Worm (Caenorhabditis elegans) whole organism, L4 larva: ENCODE results near the gene F46B6.2.

Experiments used
- F44E2.7 ChIP-seq: fragments of 200-800 bp; sonication (Bioruptor generic); IDR thresholded peaks from 2 replicates; pipeline ENCODE4 v2.1.2; 2022; ENCODE audit warnings: missing genetic modification characterization, missing compliant biosample characterization
- Y105C5A.15 ChIP-seq: fragments of 200-800 bp; sonication (Bioruptor generic); IDR thresholded peaks from 2 replicates; pipeline ENCODE4 v1.3.6; 2022; ENCODE audit warnings: missing genetic modification characterization, missing compliant biosample characterization
- Y5F2A.4 ChIP-seq: fragments of 200-800 bp; sonication (Bioruptor generic); optimal IDR thresholded peaks from 2 replicates; lab custom pipeline; 2018; ENCODE audit warnings: mild to moderate bottlenecking, missing genetic modification characterization, missing compliant biosample characterization
- Y75B8A.6 ChIP-seq: fragments of 200-800 bp; sonication (Bioruptor generic); IDR thresholded peaks from 2 replicates; pipeline ENCODE4 v1.3.6; 2022; ENCODE audit warnings: missing genetic modification reagents, missing genetic modification characterization, missing compliant biosample characterization
- aly-2 ChIP-seq: sonication (generic microtip); optimal IDR thresholded peaks from 2 replicates; lab custom pipeline; 2018; ENCODE audit warnings: missing biosample characterization, missing genetic modification characterization
- ceh-62 ChIP-seq: sonication (generic microtip); optimal IDR thresholded peaks from 2 replicates; lab custom pipeline; 2017; ENCODE audit warnings: missing biosample characterization, missing genetic modification characterization
- cey-2 ChIP-seq: sonication (generic microtip); optimal IDR thresholded peaks from 3 replicates; lab custom pipeline; 2017; ENCODE audit warnings: missing genetic modification characterization, mild to moderate bottlenecking, missing compliant biosample characterization, antibody characterized with exemption, borderline replicate concordance; ENCODE audit not compliant: insufficient read depth
- dmd-6 ChIP-seq: fragments of 200-800 bp; sonication (Bioruptor generic); IDR thresholded peaks from 2 replicates; pipeline ENCODE4 v1.3.6; 2022; ENCODE audit warnings: missing genetic modification reagents, missing genetic modification characterization, missing compliant biosample characterization
- dmd-8 ChIP-seq: fragments of 200-800 bp; sonication (Bioruptor generic); IDR thresholded peaks from 2 replicates; pipeline ENCODE4 v1.3.6; 2022; ENCODE audit warnings: missing genetic modification characterization, missing compliant biosample characterization
- duxl-1 ChIP-seq: sonication (generic microtip); optimal IDR thresholded peaks from 2 replicates; lab custom pipeline; 2016; ENCODE audit warnings: mild to moderate bottlenecking, missing genetic modification characterization, moderate library complexity, missing compliant biosample characterization; ENCODE audit not compliant: poor library complexity
- fos-1 ChIP-seq: fragments of 150-350 bp; optimal IDR thresholded peaks from 2 replicates; lab custom pipeline; 2014; ENCODE audit warnings: missing biosample characterization, missing genetic modification characterization
- gei-8 ChIP-seq: fragments of 200-800 bp; sonication (Bioruptor generic); optimal IDR thresholded peaks from 2 replicates; lab custom pipeline; 2018; ENCODE audit warnings: mild to moderate bottlenecking, missing genetic modification characterization, missing compliant biosample characterization
- hlh-11 ChIP-seq: fragments of 200-800 bp; sonication (Bioruptor generic); optimal IDR thresholded peaks from 2 replicates; lab custom pipeline; 2018; ENCODE audit warnings: mild to moderate bottlenecking, missing genetic modification characterization, missing compliant biosample characterization
- hlh-30 ChIP-seq: sonication (generic microtip); optimal IDR thresholded peaks from 2 replicates; lab custom pipeline; 2017; ENCODE audit warnings: antibody characterized with exemption, mild to moderate bottlenecking, missing genetic modification characterization, missing compliant biosample characterization; ENCODE audit not compliant: insufficient read depth
- jun-1 ChIP-seq: fragments of 150-350 bp; optimal IDR thresholded peaks from 2 replicates; lab custom pipeline; 2014; ENCODE audit warnings: missing biosample characterization, missing genetic modification reagents, missing genetic modification characterization
- lim-7 ChIP-seq: fragments of 200-800 bp; sonication (Bioruptor generic); IDR thresholded peaks from 2 replicates; pipeline ENCODE4 v1.3.6; 2022; ENCODE audit warnings: missing genetic modification characterization, missing compliant biosample characterization
- lin-13 ChIP-seq: fragments of 150-350 bp; optimal IDR thresholded peaks from 2 replicates; lab custom pipeline; 2014; ENCODE audit warnings: missing biosample characterization, missing genetic modification reagents, missing genetic modification characterization
- lin-15B ChIP-seq: fragments of 150-350 bp; sonication (generic microtip); optimal IDR thresholded peaks from 3 replicates; lab custom pipeline; 2014; ENCODE audit warnings: missing biosample characterization, missing genetic modification characterization
- lin-29 ChIP-seq: fragments of 200-800 bp; sonication (Bioruptor generic); IDR thresholded peaks from 2 replicates; pipeline ENCODE4 v1.3.6; 2022; ENCODE audit warnings: missing genetic modification reagents, missing genetic modification characterization, missing compliant biosample characterization
- lsy-2 ChIP-seq, 2 experiments: fragments of 150-350 bp in 1 of 2; sonication (generic microtip) in 1 of 2; optimal IDR thresholded peaks; 2 replicates each; lab custom pipeline; 2014 to 2017; ENCODE audit warnings: missing biosample characterization in 2 of 2, missing genetic modification characterization in 2 of 2
- mdl-1 ChIP-seq, 2 experiments: fragments of 150-350 bp in 1 of 2; sonication (generic microtip) in 1 of 2; optimal IDR thresholded peaks; 2 replicates each; lab custom pipeline; 2014 to 2017; ENCODE audit warnings: missing biosample characterization in 2 of 2, missing genetic modification characterization in 2 of 2
- mdt-29 ChIP-seq: fragments of 200-800 bp; sonication (Bioruptor generic); IDR thresholded peaks from 2 replicates; pipeline ENCODE4 v1.3.6; 2022; ENCODE audit warnings: missing genetic modification reagents, missing genetic modification characterization, missing compliant biosample characterization
- mep-1 ChIP-seq: fragments of 150-350 bp; sonication (generic microtip); optimal IDR thresholded peaks from 3 replicates; lab custom pipeline; 2014; ENCODE audit warnings: missing biosample characterization, missing genetic modification characterization
- mes-2 ChIP-seq: sonication (generic microtip); optimal IDR thresholded peaks from 2 replicates; lab custom pipeline; 2016; ENCODE audit warnings: missing genotype, mild to moderate bottlenecking, missing genetic modification characterization, missing compliant biosample characterization; ENCODE audit not compliant: poor library complexity, severe bottlenecking
- mxl-3 ChIP-seq: fragments of 200-800 bp; sonication (Bioruptor generic); optimal IDR thresholded peaks from 2 replicates; lab custom pipeline; 2018; ENCODE audit warnings: mild to moderate bottlenecking, missing genetic modification characterization, missing compliant biosample characterization
- nhr-111 ChIP-seq: fragments of 200-800 bp; sonication (Bioruptor generic); optimal IDR thresholded peaks from 2 replicates; lab custom pipeline; 2018; ENCODE audit warnings: mild to moderate bottlenecking, missing genetic modification characterization, missing compliant biosample characterization
- nhr-237 ChIP-seq: sonication (generic microtip); optimal IDR thresholded peaks from 2 replicates; lab custom pipeline; 2017; ENCODE audit warnings: missing biosample characterization, missing genetic modification characterization
- nhr-25 ChIP-seq: sonication (generic microtip); optimal IDR thresholded peaks from 2 replicates; lab custom pipeline; 2017; ENCODE audit warnings: missing genetic modification characterization, mild to moderate bottlenecking, missing compliant biosample characterization, antibody characterized with exemption, moderate library complexity, borderline replicate concordance; ENCODE audit not compliant: insufficient read depth
- nhr-28 ChIP-seq: fragments of 150-350 bp; optimal IDR thresholded peaks from 2 replicates; lab custom pipeline; 2014; ENCODE audit warnings: missing biosample characterization, missing genetic modification characterization
- nhr-42 ChIP-seq: fragments of 200-800 bp; sonication (Bioruptor generic); IDR thresholded peaks from 2 replicates; pipeline ENCODE4 v1.3.6; 2022; ENCODE audit warnings: missing genetic modification characterization, missing compliant biosample characterization
- nhr-6 ChIP-seq: fragments of 150-350 bp; optimal IDR thresholded peaks from 2 replicates; lab custom pipeline; 2014; ENCODE audit warnings: missing biosample characterization, missing genetic modification characterization
- nhr-76 ChIP-seq: fragments of 150-350 bp; optimal IDR thresholded peaks from 2 replicates; lab custom pipeline; 2014; ENCODE audit warnings: missing biosample characterization, missing genetic modification characterization
- sdz-12 ChIP-seq: fragments of 200-800 bp; sonication (Bioruptor generic); optimal IDR thresholded peaks from 2 replicates; lab custom pipeline; 2018; ENCODE audit warnings: mild to moderate bottlenecking, missing genetic modification characterization, missing compliant biosample characterization
- tra-1 ChIP-seq: fragments of 200-800 bp; sonication (Bioruptor generic); IDR thresholded peaks from 2 replicates; pipeline ENCODE4 v1.3.6; 2022; ENCODE audit warnings: missing genetic modification reagents, missing genetic modification characterization, missing compliant biosample characterization
- unc-62 ChIP-seq, 3 experiments: fragments of 150-350 bp in 1 of 3; sonication (generic microtip); optimal IDR thresholded peaks in 2 of 3; peaks in 1 of 3; 1 replicate in 1 of 3; 2 replicates in 2 of 3; lab custom pipeline; 2014 to 2017; ENCODE audit warnings: missing biosample characterization in 3 of 3, missing genetic modification characterization in 3 of 3, missing genetic modification reagents in 3 of 3, missing genotype in 1 of 3
- zfp-2 ChIP-seq: sonication (generic microtip); optimal IDR thresholded peaks from 2 replicates; lab custom pipeline; 2016; ENCODE audit warnings: mild to moderate bottlenecking, missing genetic modification characterization, missing compliant biosample characterization
- zip-11 ChIP-seq: fragments of 200-800 bp; sonication (Bioruptor generic); IDR thresholded peaks from 2 replicates; pipeline ENCODE4 v1.3.6; 2022; ENCODE audit warnings: missing genetic modification characterization, missing compliant biosample characterization
- ztf-11 ChIP-seq: fragments of 150-350 bp; optimal IDR thresholded peaks from 2 replicates; lab custom pipeline; 2014; ENCODE audit warnings: missing biosample characterization, missing genetic modification characterization
- ztf-7 ChIP-seq: fragments of 150-350 bp; optimal IDR thresholded peaks from 2 replicates; lab custom pipeline; 2014; ENCODE audit warnings: missing biosample characterization, missing genetic modification characterization

Gene F46B6.2

ce11 chrV:9740858-9741257, 31.2 kb upstream of the F46B6.2 start, which contains the start of gene sta-2:
Gene sta-2 (plus strand): TSS chrV:9741206.
- TF ChIP-seq F44E2.7 (no peak), mdl-1 (tag; optimal IDR thresholded peaks at IDR 0.05; lab: Kevin White, UChicago) (peak in 1 of 2 experiments; percentile 26), nhr-25 (peak; percentile 31), cey-2 (tag; lab: Kevin White, UChicago) (no peak), nhr-6 (tag; lab: Kevin White, UChicago) (no peak), ztf-11 (tag; lab: Kevin White, UChicago) (no peak), zip-11 (GFP tag; lab: Robert Waterston, UW) (no peak), lin-29 (GFP tag; lab: Robert Waterston, UW) (no peak), Y105C5A.15 (GFP tag; lab: Robert Waterston, UW) (no peak), dmd-8 (GFP tag; lab: Robert Waterston, UW) (no peak), gei-8 (GFP tag; lab: Kevin White, UChicago) (no peak), lsy-2 (tag; optimal IDR thresholded peaks at IDR 0.05; lab: Kevin White, UChicago) (no peak), lim-7 (GFP tag; lab: Robert Waterston, UW) (no peak), hlh-11 (tag; lab: Kevin White, UChicago) (peak; percentile 19), ceh-62 (tag; lab: Kevin White, UChicago) (no peak), nhr-28 (tag; lab: Kevin White, UChicago) (peak; percentile 50), mes-2 (tag; lab: Kevin White, UChicago) (no peak), Y5F2A.4 (GFP tag; lab: Kevin White, UChicago) (no peak), lin-15B (tag; lab: Kevin White, UChicago) (no peak), mxl-3 (GFP tag; lab: Kevin White, UChicago) (peak; percentile 5), mep-1 (tag; lab: Kevin White, UChicago) (peak; percentile 0), ztf-7 (tag; lab: Kevin White, UChicago) (no peak), aly-2 (no peak), unc-62 (GFP tag; optimal IDR thresholded peaks at IDR 0.05 in 1 of 2; lab: Kevin White, UChicago) (peak in 1 of 2 experiments; percentile 64), unc-62 (tag; optimal IDR thresholded peaks at IDR 0.05; lab: Kevin White, UChicago) (no peak), duxl-1 (no peak), jun-1 (tag; lab: Kevin White, UChicago) (no peak), mdt-29 (GFP tag; lab: Robert Waterston, UW) (no peak), lin-13 (no peak), hlh-30 (tag; lab: Kevin White, UChicago) (peak; percentile 57), nhr-42 (GFP tag; lab: Robert Waterston, UW) (no peak), dmd-6 (GFP tag; lab: Robert Waterston, UW) (no peak)
- TF ChIP-seq, all 104 proteins: peak for 8

ce11 chrV:9744934-9745333, 27.2 kb upstream of the F46B6.2 start, which contains the start of gene F58E6.13:
Gene F58E6.13 (plus strand): TSS chrV:9745234.
- no peak for TF ChIP-seq fos-1 (tag; lab: Kevin White, UChicago)
- TF ChIP-seq ztf-11 (tag; lab: Kevin White, UChicago) = no peak
- TF ChIP-seq, all 104 proteins: peak for 0

- TF ChIP-seq lin-29 (GFP tag; lab: Robert Waterston, UW) = no peak
- TF ChIP-seq nhr-111 (GFP tag; lab: Kevin White, UChicago) = no peak
- no peak for TF ChIP-seq zfp-2 (tag; lab: Kevin White, UChicago)
- TF ChIP-seq Y75B8A.6 (GFP tag; lab: Robert Waterston, UW) = no peak
- no peak for TF ChIP-seq tra-1 (GFP tag; lab: Robert Waterston, UW)
- TF ChIP-seq nhr-28 (tag; lab: Kevin White, UChicago) = no peak
- no peak for TF ChIP-seq nhr-237 (tag; lab: Kevin White, UChicago)
- TF ChIP-seq nhr-76 (tag; lab: Kevin White, UChicago) = no peak
- no peak for TF ChIP-seq sdz-12 (GFP tag; lab: Kevin White, UChicago)
- no peak for TF ChIP-seq unc-62 (GFP tag; optimal IDR thresholded peaks at IDR 0.05 in 1 of 2; lab: Kevin White, UChicago)
- TF ChIP-seq unc-62 (tag; optimal IDR thresholded peaks at IDR 0.05; lab: Kevin White, UChicago) = no peak
These were observed 21.8 kb upstream of the F46B6.2 start, which contains the start of gene F58E6.4 for ce11 chrV:9750308-9750707. Gene F58E6.4 (minus strand): TSS chrV:9750408.
